Worm (Caenorhabditis elegans) whole organism, late embryonic: Measurements from ENCODE around the gene K04F1.9.

Experiments
- C08G9.2 ChIP-seq: sonication (generic microtip); optimal IDR thresholded peaks from 2 replicates; lab custom pipeline; 2016; ENCODE audit warnings: mild to moderate bottlenecking, missing genetic modification characterization, moderate library complexity, missing compliant biosample characterization
- K02D7.2 ChIP-seq: sonication (generic microtip); optimal IDR thresholded peaks from 2 replicates; lab custom pipeline; 2017; ENCODE audit warnings: mild to moderate bottlenecking, missing genetic modification characterization, missing compliant biosample characterization
- T23F11.4 ChIP-seq: fragments of 200-800 bp; sonication (Bioruptor generic); optimal IDR thresholded peaks from 2 replicates; lab custom pipeline; 2018; ENCODE audit warnings: mild to moderate bottlenecking, missing genetic modification characterization, missing compliant biosample characterization
- Y22D7AL.16 ChIP-seq: sonication (generic microtip); optimal IDR thresholded peaks from 2 replicates; lab custom pipeline; 2016; ENCODE audit warnings: missing genetic modification characterization, missing compliant biosample characterization
- ahr-1 ChIP-seq: sonication (generic microtip); optimal IDR thresholded peaks from 2 replicates; lab custom pipeline; 2016; ENCODE audit warnings: missing genetic modification characterization, missing compliant biosample characterization
- ama-1 ChIP-seq: fragments of 150-350 bp; optimal IDR thresholded peaks from 2 replicates; lab custom pipeline; 2014
- ceh-18 ChIP-seq: sonication (generic microtip); optimal IDR thresholded peaks from 2 replicates; lab custom pipeline; 2016; ENCODE audit warnings: missing genetic modification characterization, missing compliant biosample characterization
- ceh-19 ChIP-seq: fragments of 200-800 bp; sonication (Bioruptor generic); optimal IDR thresholded peaks from 2 replicates; lab custom pipeline; 2018; ENCODE audit warnings: mild to moderate bottlenecking, missing genetic modification characterization, missing compliant biosample characterization
- ceh-2 ChIP-seq: sonication (generic microtip); optimal IDR thresholded peaks from 2 replicates; lab custom pipeline; 2016; ENCODE audit warnings: missing genotype, missing genetic modification characterization, missing compliant biosample characterization
- ceh-30 ChIP-seq: fragments of 150-350 bp; optimal IDR thresholded peaks from 2 replicates; lab custom pipeline; 2014; ENCODE audit warnings: missing biosample characterization, missing genetic modification characterization
- ceh-45 ChIP-seq: fragments of 200-800 bp; sonication (Bioruptor generic); IDR thresholded peaks from 2 replicates; pipeline ENCODE4 v1.3.6; 2022; ENCODE audit warnings: missing genetic modification reagents, missing genetic modification characterization, missing compliant biosample characterization
- ceh-48 ChIP-seq: sonication (generic microtip); optimal IDR thresholded peaks from 2 replicates; lab custom pipeline; 2016; ENCODE audit warnings: missing genetic modification characterization, inconsistent platforms, missing compliant biosample characterization
- ceh-6 ChIP-seq: fragments of 200-800 bp; sonication (Bioruptor generic); optimal IDR thresholded peaks from 2 replicates; lab custom pipeline; 2018; ENCODE audit warnings: mild to moderate bottlenecking, missing genetic modification characterization, missing compliant biosample characterization
- ceh-9 ChIP-seq: sonication (generic microtip); optimal IDR thresholded peaks from 2 replicates; lab custom pipeline; 2016; ENCODE audit warnings: mild to moderate bottlenecking, missing genetic modification characterization, inconsistent platforms, missing compliant biosample characterization
- dmd-4 ChIP-seq: sonication (generic microtip); optimal IDR thresholded peaks from 2 replicates; lab custom pipeline; 2016; ENCODE audit warnings: borderline replicate concordance, missing genetic modification characterization, missing compliant biosample characterization
- eyg-1 ChIP-seq: sonication (generic microtip); optimal IDR thresholded peaks from 2 replicates; lab custom pipeline; 2016; ENCODE audit warnings: missing genotype, missing genetic modification characterization, missing compliant biosample characterization
- fkh-6 ChIP-seq: sonication (generic microtip); optimal IDR thresholded peaks from 2 replicates; lab custom pipeline; 2016; ENCODE audit warnings: missing genetic modification characterization, missing compliant biosample characterization
- hlh-13 ChIP-seq: fragments of 200-800 bp; sonication (Bioruptor generic); optimal IDR thresholded peaks from 2 replicates; lab custom pipeline; 2018; ENCODE audit warnings: mild to moderate bottlenecking, missing genetic modification characterization, missing compliant biosample characterization
- hlh-30 ChIP-seq: sonication (generic microtip); optimal IDR thresholded peaks from 2 replicates; lab custom pipeline; 2017; ENCODE audit warnings: antibody characterized with exemption, missing genetic modification characterization, missing compliant biosample characterization; ENCODE audit not compliant: insufficient read depth
- hlh-6 ChIP-seq: sonication (generic microtip); optimal IDR thresholded peaks from 2 replicates; lab custom pipeline; 2016; ENCODE audit warnings: missing genotype, missing genetic modification characterization, missing compliant biosample characterization
- hlh-8 ChIP-seq: sonication (generic microtip); optimal IDR thresholded peaks from 2 replicates; lab custom pipeline; 2016; ENCODE audit warnings: missing genotype, missing genetic modification characterization, missing compliant biosample characterization
- lin-11 ChIP-seq: fragments of 200-800 bp; sonication (Bioruptor generic); optimal IDR thresholded peaks from 2 replicates; lab custom pipeline; 2018; ENCODE audit warnings: mild to moderate bottlenecking, missing genetic modification characterization, missing compliant biosample characterization
- mec-3 ChIP-seq: sonication (generic microtip); optimal IDR thresholded peaks from 2 replicates; lab custom pipeline; 2016; ENCODE audit warnings: borderline replicate concordance, missing genetic modification characterization, missing compliant biosample characterization
- nhr-11 ChIP-seq: fragments of 150-350 bp; optimal IDR thresholded peaks from 2 replicates; lab custom pipeline; 2014; ENCODE audit warnings: missing biosample characterization, missing genetic modification characterization
- nhr-232 ChIP-seq: sonication (generic microtip); optimal IDR thresholded peaks from 2 replicates; lab custom pipeline; 2016; ENCODE audit warnings: missing genetic modification characterization, missing compliant biosample characterization
- odd-2 ChIP-seq: sonication (generic microtip); optimal IDR thresholded peaks from 2 replicates; lab custom pipeline; 2017; ENCODE audit warnings: antibody characterized with exemption, mild to moderate bottlenecking, missing genetic modification characterization, missing compliant biosample characterization
- pax-1 ChIP-seq: fragments of 150-350 bp; optimal IDR thresholded peaks from 2 replicates; lab custom pipeline; 2014; ENCODE audit warnings: missing biosample characterization, missing genetic modification characterization
- pqm-1 ChIP-seq: sonication (generic microtip); optimal IDR thresholded peaks from 2 replicates; lab custom pipeline; 2016; ENCODE audit warnings: missing genetic modification characterization, missing compliant biosample characterization
- pros-1 ChIP-seq: fragments of 150-350 bp; optimal IDR thresholded peaks from 2 replicates; lab custom pipeline; 2014; ENCODE audit warnings: missing biosample characterization, missing genetic modification reagents, missing genetic modification characterization
- ref-2 ChIP-seq: sonication (generic microtip); optimal IDR thresholded peaks from 2 replicates; lab custom pipeline; 2016; ENCODE audit warnings: missing genetic modification characterization, missing compliant biosample characterization
- rnt-1 ChIP-seq: sonication (generic microtip); optimal IDR thresholded peaks from 2 replicates; lab custom pipeline; 2016; ENCODE audit warnings: missing genetic modification characterization, missing compliant biosample characterization
- sox-4 ChIP-seq: sonication (generic microtip); optimal IDR thresholded peaks from 2 replicates; lab custom pipeline; 2017; ENCODE audit warnings: mild to moderate bottlenecking, missing genetic modification characterization, inconsistent platforms, missing compliant biosample characterization
- tbx-7 ChIP-seq: sonication (generic microtip); optimal IDR thresholded peaks from 2 replicates; lab custom pipeline; 2016; ENCODE audit warnings: missing genotype, missing genetic modification characterization, missing compliant biosample characterization
- unc-42 ChIP-seq: sonication (generic microtip); optimal IDR thresholded peaks from 2 replicates; lab custom pipeline; 2016; ENCODE audit warnings: missing genotype, missing genetic modification characterization, missing compliant biosample characterization
- unc-55 ChIP-seq: sonication (generic microtip); optimal IDR thresholded peaks from 2 replicates; lab custom pipeline; 2017; ENCODE audit warnings: missing biosample characterization, missing genetic modification reagents, missing genetic modification characterization
- unc-86 ChIP-seq: sonication (generic microtip); optimal IDR thresholded peaks from 2 replicates; lab custom pipeline; 2016; ENCODE audit warnings: missing genetic modification characterization, missing compliant biosample characterization
- zip-5 ChIP-seq: sonication (generic microtip); optimal IDR thresholded peaks from 2 replicates; lab custom pipeline; 2016; ENCODE audit warnings: missing genetic modification characterization, missing compliant biosample characterization

Gene K04F1.9

DNA sequence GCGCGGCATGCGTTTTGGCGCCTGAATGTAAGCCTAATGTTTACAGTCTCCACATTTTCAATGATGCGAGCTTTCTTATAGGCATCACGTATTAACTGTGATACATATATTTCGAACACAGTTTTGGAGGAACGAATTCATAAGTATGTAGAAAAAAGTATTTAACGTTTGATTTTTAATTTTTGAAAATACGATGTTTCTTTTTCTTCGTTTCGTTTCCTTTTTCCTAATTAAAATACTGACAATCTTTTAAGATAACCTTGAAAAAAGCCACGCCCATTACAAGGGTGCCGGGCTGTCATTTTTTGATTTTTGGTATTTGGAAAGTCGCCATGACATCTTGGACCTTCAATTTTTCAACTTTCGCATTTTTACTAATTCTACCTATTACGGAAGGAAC is at the start of gene K04F1.9:
TSS of gene K04F1.9 (plus strand) at position 301 of the 400 bp plus-strand sequence.
- TF ChIP-seq mec-3 (tag; lab: Kevin White, UChicago) (no peak), zip-5 (tag; lab: Kevin White, UChicago) (no peak), ceh-48 (tag; lab: Kevin White, UChicago) (no peak), odd-2 (tag; lab: Kevin White, UChicago) (no peak), ahr-1 (tag; lab: Kevin White, UChicago) (no peak)

ce11 chrV:1618760-1619159 is 46.3 kb upstream of the K04F1.9 start, which contains the start of gene nhr-179:
Gene nhr-179, minus strand, starts transcription at chrV:1618860.
- no peak for TF ChIP-seq hlh-30 (tag; lab: Kevin White, UChicago)

DNA sequence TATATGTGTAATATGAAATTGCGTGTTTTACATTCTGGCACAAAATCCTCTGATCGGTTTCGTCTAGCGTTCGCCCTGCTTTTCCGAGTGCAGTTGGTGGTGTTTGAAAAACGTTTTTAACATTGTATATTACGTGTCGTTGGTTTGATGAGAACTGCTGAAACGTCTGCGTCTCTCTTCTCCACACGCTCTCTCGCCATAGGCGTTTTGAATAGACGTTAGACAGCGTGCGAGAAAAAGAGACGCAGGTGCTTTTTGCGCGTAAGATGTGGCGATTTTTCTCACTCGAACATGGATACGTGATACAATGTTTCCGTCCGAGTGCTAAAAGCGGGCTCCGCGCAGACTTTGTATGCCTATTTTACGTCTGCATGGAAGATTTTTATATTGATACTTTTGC is 44.5 kb upstream of the K04F1.9 start:
- TF ChIP-seq fkh-6 (tag; lab: Kevin White, UChicago) = no peak
- no peak for TF ChIP-seq ama-1 (lab: Kevin White, UChicago)
- TF ChIP-seq rnt-1 = no peak
- TF ChIP-seq ceh-2 (tag; lab: Kevin White, UChicago) = no peak
- no peak for TF ChIP-seq dmd-4 (tag; lab: Kevin White, UChicago)
- TF ChIP-seq ref-2 (tag; lab: Kevin White, UChicago) = no peak
- no peak for TF ChIP-seq unc-55 (GFP tag; lab: Kevin White, UChicago)
- TF ChIP-seq hlh-13 (GFP tag; lab: Kevin White, UChicago) = no peak
- no peak for TF ChIP-seq sox-4 (tag; lab: Kevin White, UChicago)
- TF ChIP-seq pax-1 = no peak
- TF ChIP-seq, all 69 proteins: peak for 0

DNA sequence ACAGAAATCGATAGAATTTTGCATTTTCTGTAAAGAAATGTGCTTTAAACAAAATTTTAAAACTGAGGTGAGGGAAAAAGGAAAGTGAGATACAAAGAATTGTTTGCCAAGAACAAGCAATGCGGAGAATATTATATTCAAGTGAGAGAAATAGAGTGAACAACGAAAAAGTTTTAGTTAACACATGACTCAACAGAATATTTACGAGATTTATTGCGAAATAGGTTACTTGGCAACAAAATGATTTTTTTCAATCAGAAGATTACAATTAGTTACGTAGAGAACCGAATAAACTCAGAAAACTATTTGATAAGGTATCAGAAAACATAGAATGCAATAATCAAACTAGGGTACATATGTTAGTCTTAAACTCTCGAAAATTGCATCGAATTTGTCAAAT is 43.5 kb upstream of the K04F1.9 start, which contains the start of gene nhr-117:
TSS of gene nhr-117 (minus strand) at position 27 of the 400 bp plus-strand sequence.
- TF ChIP-seq C08G9.2 (tag; lab: Kevin White, UChicago) (no peak), unc-55 (GFP tag; lab: Kevin White, UChicago) (no peak), K02D7.2 (tag; lab: Kevin White, UChicago) (no peak), nhr-232 (tag; lab: Kevin White, UChicago) (no peak), pros-1 (no peak), pqm-1 (tag; lab: Kevin White, UChicago) (no peak), T23F11.4 (GFP tag; lab: Kevin White, UChicago) (no peak), hlh-30 (tag; lab: Kevin White, UChicago) (no peak), lin-11 (tag; lab: Kevin White, UChicago) (no peak), ceh-9 (tag; lab: Kevin White, UChicago) (no peak), eyg-1 (tag; lab: Kevin White, UChicago) (no peak), ceh-30 (tag; lab: Kevin White, UChicago) (no peak), hlh-6 (no peak), unc-42 (no peak), unc-86 (no peak), ceh-45 (GFP tag; lab: Robert Waterston, UW) (no peak)

DNA sequence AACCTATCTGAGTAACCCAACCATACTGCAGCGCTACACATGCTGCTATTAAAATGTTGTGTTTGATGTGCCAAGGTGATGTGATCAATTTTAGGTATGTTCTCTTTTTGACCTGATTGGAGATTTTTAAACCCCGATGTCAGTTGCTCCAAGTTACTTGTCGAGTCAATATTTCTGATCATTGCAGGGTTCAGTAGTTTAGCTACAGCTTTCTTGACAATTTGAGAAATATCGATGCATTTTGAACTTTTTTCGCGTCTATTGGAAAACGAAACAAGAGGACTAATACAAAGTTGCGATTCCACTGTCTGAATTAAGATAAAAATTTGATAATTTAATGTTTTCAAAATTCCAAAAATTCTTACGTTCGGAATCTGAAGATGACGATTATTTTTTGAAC is 41.6 kb upstream of the K04F1.9 start:
- TF ChIP-seq ceh-6 (GFP tag; lab: Kevin White, UChicago) = no peak

ce11 chrV:1624340-1624739 is 40.7 kb upstream of the K04F1.9 start, which contains the start of gene nhr-110:
Gene nhr-110, minus strand, starts transcription at chrV:1624440.
- no peak for TF ChIP-seq ceh-19 (GFP tag; lab: Kevin White, UChicago)
- TF ChIP-seq ceh-18 (tag; lab: Kevin White, UChicago) = no peak
- no peak for TF ChIP-seq ceh-9 (tag; lab: Kevin White, UChicago)
- TF ChIP-seq Y22D7AL.16 (tag; lab: Kevin White, UChicago) = no peak
- TF ChIP-seq nhr-11 (tag; lab: Kevin White, UChicago) = no peak
- TF ChIP-seq tbx-7 (tag; lab: Kevin White, UChicago) = no peak
- no peak for TF ChIP-seq hlh-8 (tag; lab: Kevin White, UChicago)
